Fruit fly (Drosophila melanogaster) whole organism, embryonic: ENCODE results near the gene MED27.

Experiments used
- Asciz ChIP-seq: fragments of 200-800 bp; sonication (Bioruptor generic); optimal IDR thresholded peaks from 2 replicates; lab custom pipeline; 2017; ENCODE audit warnings: missing biosample characterization, mild to moderate bottlenecking, missing genetic modification characterization, missing genetic modification reagents
- C15 ChIP-seq: fragments of 200-800 bp; sonication (Bioruptor generic); IDR thresholded peaks from 3 replicates; pipeline ENCODE4 v1.3.6; 2022; ENCODE audit warnings: missing biosample characterization, missing genetic modification characterization
- CG10209 ChIP-seq: fragments of 200-800 bp; sonication (Bioruptor generic); optimal IDR thresholded peaks from 3 replicates; lab custom pipeline; 2017; ENCODE audit warnings: missing biosample characterization, mild to moderate bottlenecking, missing genetic modification characterization, missing genetic modification reagents
- CG10431 ChIP-seq: fragments of 200-800 bp; sonication (Bioruptor generic); optimal IDR thresholded peaks from 3 replicates; lab custom pipeline; 2018; ENCODE audit warnings: missing biosample characterization, mild to moderate bottlenecking, missing genetic modification characterization
- CG11247 ChIP-seq: fragments of 200-800 bp; sonication (Bioruptor generic); IDR thresholded peaks from 2 replicates; pipeline ENCODE4 v1.3.6; 2022; ENCODE audit warnings: missing biosample characterization, missing genetic modification characterization
- CG12236 ChIP-seq: fragments of 200-800 bp; sonication (Bioruptor generic); optimal IDR thresholded peaks from 2 replicates; lab custom pipeline; 2016; ENCODE audit warnings: missing biosample characterization, missing genetic modification characterization
- CG12769 ChIP-seq: fragments of 200-800 bp; sonication (Bioruptor generic); optimal IDR thresholded peaks from 2 replicates; lab custom pipeline; 2019; ENCODE audit warnings: missing biosample characterization, mild to moderate bottlenecking, missing genetic modification characterization, moderate library complexity
- CG12942 ChIP-seq: fragments of 200-800 bp; sonication (Bioruptor generic); optimal IDR thresholded peaks from 3 replicates; lab custom pipeline; 2016; ENCODE audit warnings: missing biosample characterization, missing genetic modification characterization
- CG13296 ChIP-seq: fragments of 200-800 bp; sonication (Bioruptor generic); optimal IDR thresholded peaks from 3 replicates; lab custom pipeline; 2018; ENCODE audit warnings: missing biosample characterization, mild to moderate bottlenecking, missing genetic modification characterization
- CG1602 ChIP-seq: fragments of 200-800 bp; sonication (Bioruptor generic); optimal IDR thresholded peaks from 3 replicates; lab custom pipeline; 2016; ENCODE audit warnings: missing biosample characterization, missing genetic modification characterization
- CG17829 ChIP-seq: fragments of 200-800 bp; optimal IDR thresholded peaks from 2 replicates; lab custom pipeline; 2019; ENCODE audit warnings: missing biosample characterization, mild to moderate bottlenecking, missing genetic modification characterization, moderate library complexity
- CG17912 ChIP-seq: fragments of 200-800 bp; sonication (Bioruptor generic); optimal IDR thresholded peaks from 2 replicates; lab custom pipeline; 2018; ENCODE audit warnings: missing biosample characterization, mild to moderate bottlenecking, missing genetic modification characterization
- CG2120 ChIP-seq: fragments of 200-800 bp; sonication (Bioruptor generic); optimal IDR thresholded peaks from 3 replicates; lab custom pipeline; 2016; ENCODE audit warnings: missing biosample characterization, missing genetic modification characterization
- CG2875 ChIP-seq: fragments of 200-800 bp; sonication (Bioruptor generic); optimal IDR thresholded peaks from 2 replicates; lab custom pipeline; 2017; ENCODE audit warnings: missing biosample characterization, mild to moderate bottlenecking, missing genetic modification characterization, missing genetic modification reagents
- CG31224 ChIP-seq: fragments of 200-800 bp; sonication (Bioruptor generic); IDR thresholded peaks from 2 replicates; pipeline ENCODE4 v1.3.6; 2022; ENCODE audit warnings: missing biosample characterization, missing genetic modification characterization
- CG31388 ChIP-seq: fragments of 200-800 bp; sonication (Bioruptor generic); optimal IDR thresholded peaks from 2 replicates; lab custom pipeline; 2016; ENCODE audit warnings: missing biosample characterization, missing genetic modification characterization
- CG32532 ChIP-seq: fragments of 200-800 bp; sonication (Bioruptor generic); IDR thresholded peaks from 2 replicates; pipeline ENCODE4 v1.3.6; 2022; ENCODE audit warnings: missing biosample characterization, missing genetic modification characterization
- CG33557 ChIP-seq: fragments of 200-800 bp; sonication (Bioruptor generic); optimal IDR thresholded peaks from 2 replicates; lab custom pipeline; 2019; ENCODE audit warnings: missing biosample characterization, mild to moderate bottlenecking, missing genetic modification characterization, moderate library complexity
- CG34422 ChIP-seq: fragments of 200-800 bp; sonication (Bioruptor generic); IDR thresholded peaks from 3 replicates; pipeline ENCODE4 v1.3.6; 2022; ENCODE audit warnings: missing biosample characterization, missing genetic modification characterization
- CG6254 ChIP-seq: fragments of 200-800 bp; sonication (Bioruptor generic); optimal IDR thresholded peaks from 3 replicates; lab custom pipeline; 2017; ENCODE audit warnings: mild to moderate bottlenecking, missing biosample characterization, missing genetic modification reagents, missing genetic modification characterization
- CoRest ChIP-seq: fragments of 200-800 bp; sonication (Bioruptor generic); optimal IDR thresholded peaks from 3 replicates; lab custom pipeline; 2018; ENCODE audit warnings: missing biosample characterization, mild to moderate bottlenecking, missing genetic modification characterization, moderate library complexity
- Dfd ChIP-seq, 2 experiments: fragments of >200 bp; optimal IDR thresholded peaks; 2 replicates each; lab custom pipeline; 2017; ENCODE audit warnings: missing biosample characterization in 2 of 2, missing genetic modification characterization in 2 of 2
- E2f1 ChIP-seq: fragments of 200-800 bp; sonication (Bioruptor generic); IDR thresholded peaks from 2 replicates; pipeline ENCODE4 v1.3.6; 2022; ENCODE audit warnings: missing biosample characterization, missing genetic modification characterization
- HHEX ChIP-seq: fragments of 200-800 bp; sonication (Bioruptor generic); optimal IDR thresholded peaks from 3 replicates; lab custom pipeline; 2017; ENCODE audit warnings: missing biosample characterization, mild to moderate bottlenecking, missing genetic modification characterization, missing genetic modification reagents
- Hr3 ChIP-seq: fragments of 200-800 bp; sonication (Bioruptor generic); optimal IDR thresholded peaks from 3 replicates; lab custom pipeline; 2016; ENCODE audit warnings: missing biosample characterization, missing genetic modification characterization
- Lhr ChIP-seq: fragments of 200-800 bp; sonication (Bioruptor generic); optimal IDR thresholded peaks from 3 replicates; lab custom pipeline; 2017; ENCODE audit warnings: mild to moderate bottlenecking, missing biosample characterization, missing genetic modification reagents, missing genetic modification characterization
- Optix ChIP-seq: fragments of 200-800 bp; sonication (Bioruptor generic); IDR thresholded peaks from 3 replicates; pipeline ENCODE4 v1.3.6; 2022; ENCODE audit warnings: missing biosample characterization, missing genetic modification characterization
- Sin3A ChIP-seq: fragments of >200 bp; optimal IDR thresholded peaks from 2 replicates; lab custom pipeline; 2018
- ase ChIP-seq: fragments of 200-800 bp; sonication (Bioruptor generic); IDR thresholded peaks from 3 replicates; pipeline ENCODE4 v1.3.6; 2022; ENCODE audit warnings: missing biosample characterization, missing genetic modification characterization
- bab2 ChIP-seq: fragments of 200-800 bp; sonication (Bioruptor generic); optimal IDR thresholded peaks from 2 replicates; lab custom pipeline; 2016; ENCODE audit warnings: missing biosample characterization, missing genetic modification characterization
- chm ChIP-seq: fragments of 200-800 bp; sonication (Bioruptor generic); IDR thresholded peaks from 2 replicates; pipeline ENCODE4 v1.3.6; 2022; ENCODE audit warnings: missing biosample characterization, missing genetic modification characterization
- chn ChIP-seq: fragments of 200-800 bp; sonication (Bioruptor generic); optimal IDR thresholded peaks from 2 replicates; lab custom pipeline; 2016; ENCODE audit warnings: missing biosample characterization, missing genetic modification characterization
- croc ChIP-seq: fragments of 200-800 bp; sonication (Bioruptor generic); conservative IDR thresholded peaks from 3 replicates; pipeline ENCODE4 v1.3.6; 2022; ENCODE audit warnings: missing biosample characterization, missing genetic modification characterization
- dm ChIP-seq: fragments of 200-800 bp; sonication (Bioruptor generic); optimal IDR thresholded peaks from 3 replicates; lab custom pipeline; 2016; ENCODE audit warnings: missing biosample characterization, missing genetic modification characterization
- dmrt11E ChIP-seq: fragments of 200-800 bp; sonication (Bioruptor generic); optimal IDR thresholded peaks from 3 replicates; lab custom pipeline; 2018; ENCODE audit warnings: missing biosample characterization, mild to moderate bottlenecking, missing genetic modification characterization, moderate library complexity
- dmrt99B ChIP-seq: fragments of 200-800 bp; sonication (Bioruptor generic); optimal IDR thresholded peaks from 2 replicates; lab custom pipeline; 2018; ENCODE audit warnings: missing biosample characterization, mild to moderate bottlenecking, missing genetic modification characterization, moderate library complexity
- ewg ChIP-seq: fragments of 200-800 bp; sonication (Bioruptor generic); optimal IDR thresholded peaks from 3 replicates; lab custom pipeline; 2017; ENCODE audit warnings: mild to moderate bottlenecking, missing biosample characterization, missing genetic modification reagents, missing genetic modification characterization
- exex ChIP-seq: fragments of 200-800 bp; sonication (Bioruptor generic); optimal IDR thresholded peaks from 4 replicates; lab custom pipeline; 2018; ENCODE audit warnings: missing biosample characterization, mild to moderate bottlenecking, missing genetic modification characterization, moderate library complexity
- grau ChIP-seq: fragments of 200-800 bp; optimal IDR thresholded peaks from 3 replicates; lab custom pipeline; 2019; ENCODE audit warnings: missing biosample characterization, mild to moderate bottlenecking, missing genetic modification characterization, moderate library complexity
- klu ChIP-seq: fragments of 200-800 bp; sonication (Bioruptor generic); IDR thresholded peaks from 2 replicates; pipeline ENCODE4 v1.3.6; 2022; ENCODE audit warnings: missing biosample characterization, missing genetic modification characterization
- lilli ChIP-seq: fragments of 200-800 bp; sonication (Bioruptor generic); optimal IDR thresholded peaks from 3 replicates; lab custom pipeline; 2016; ENCODE audit warnings: missing biosample characterization, missing genetic modification characterization
- nerfin-2 ChIP-seq: fragments of 200-800 bp; sonication (Bioruptor generic); IDR thresholded peaks from 2 replicates; pipeline ENCODE4 v1.3.6; 2022; ENCODE audit warnings: missing biosample characterization, missing genetic modification characterization; ENCODE audit not compliant: partially characterized antibody
- org-1 ChIP-seq: fragments of 200-800 bp; sonication (Bioruptor generic); optimal IDR thresholded peaks from 2 replicates; lab custom pipeline; 2017; ENCODE audit warnings: missing biosample characterization, missing genetic modification characterization
- sens-2 ChIP-seq: fragments of 200-800 bp; sonication (Bioruptor generic); IDR thresholded peaks from 2 replicates; pipeline ENCODE4 v1.3.6; 2022; ENCODE audit warnings: missing biosample characterization, missing genetic modification characterization
- sisA ChIP-seq: fragments of 200-800 bp; sonication (Bioruptor generic); IDR thresholded peaks from 2 replicates; pipeline ENCODE4 v1.3.6; 2022; ENCODE audit warnings: missing biosample characterization, missing genetic modification characterization
- stc ChIP-seq: fragments of 200-800 bp; sonication (Bioruptor generic); IDR thresholded peaks from 2 replicates; pipeline ENCODE4 v1.3.6; 2022; ENCODE audit warnings: missing biosample characterization, missing genetic modification characterization
- stwl ChIP-seq: fragments of 200-800 bp; sonication (Bioruptor generic); optimal IDR thresholded peaks from 3 replicates; lab custom pipeline; 2018; ENCODE audit warnings: missing biosample characterization, mild to moderate bottlenecking, missing genetic modification characterization, moderate library complexity
- trem ChIP-seq: fragments of 200-800 bp; optimal IDR thresholded peaks from 3 replicates; lab custom pipeline; 2019; ENCODE audit warnings: missing biosample characterization, mild to moderate bottlenecking, missing genetic modification characterization, moderate library complexity
- twi ChIP-seq: fragments of 200-800 bp; optimal IDR thresholded peaks from 2 replicates; lab custom pipeline; 2019; ENCODE audit warnings: missing biosample characterization, mild to moderate bottlenecking, missing genetic modification characterization, moderate library complexity
- z ChIP-seq: fragments of 200-800 bp; sonication (Bioruptor generic); IDR thresholded peaks from 3 replicates; pipeline ENCODE4 v1.3.6; 2022; ENCODE audit warnings: missing biosample characterization, missing genetic modification characterization
- zfh1 ChIP-seq: fragments of 200-800 bp; sonication (Bioruptor generic); IDR thresholded peaks from 3 replicates; pipeline ENCODE4 v1.3.6; 2022; ENCODE audit warnings: missing biosample characterization, missing genetic modification characterization

MED27 gene

dm6 chr3R:5606477-5606876 is 48.5 kb upstream of the MED27 start, which contains the start of gene asl (continued):
- TF ChIP-seq stwl (tag; lab: Kevin White, UChicago), result peak; percentile 72
- no peak for TF ChIP-seq z
- TF ChIP-seq CoRest (tag; lab: Kevin White, UChicago), result peak; percentile 81
- peak; percentile 11 for TF ChIP-seq CG2875 (GFP tag; lab: Kevin White, UChicago)
- peak; percentile 76 for TF ChIP-seq CG32532 (GFP tag; lab: Robert Waterston, UW)
- no peak for TF ChIP-seq nerfin-2 (GFP tag; lab: Robert Waterston, UW)
- TF ChIP-seq CG17829 (tag; lab: Kevin White, UChicago), result peak; percentile 85
- TF ChIP-seq dmrt99B (tag; lab: Kevin White, UChicago), result no peak
- TF ChIP-seq trem (tag; lab: Kevin White, UChicago), result peak; percentile 82
- TF ChIP-seq CG2120, result peak; percentile 71
- peak; percentile 53; the same call in 1 of the 3 replicates for TF ChIP-seq zfh1
- peak; percentile 36 for TF ChIP-seq bab2 (GFP tag; lab: Kevin White, UChicago)
- no peak for TF ChIP-seq org-1 (GFP tag; lab: Kevin White, UChicago)
- TF ChIP-seq dmrt11E (tag; lab: Kevin White, UChicago), result peak; percentile 65
- TF ChIP-seq dm, result peak; percentile 31
- peak; percentile 18; the same call in 1 of the 3 replicates for TF ChIP-seq croc (GFP tag; lab: Robert Waterston, UW)
- peak; percentile 50; the same call in 1 of the 2 replicates for TF ChIP-seq stc (GFP tag; lab: Robert Waterston, UW)
- TF ChIP-seq HHEX (GFP tag; lab: Kevin White, UChicago), result no peak
- peak; percentile 59 for TF ChIP-seq CG17912
- TF ChIP-seq Asciz (GFP tag; lab: Kevin White, UChicago), result peak; percentile 36
- no peak for TF ChIP-seq CG31388 (GFP tag; lab: Kevin White, UChicago)
- peak; percentile 76 for TF ChIP-seq lilli (GFP tag; lab: Kevin White, UChicago)
- TF ChIP-seq Sin3A (lab: Kevin White, UChicago), result peak; percentile 74
- peak; percentile 42 for TF ChIP-seq CG33557
- peak; percentile 64 for TF ChIP-seq Hr3 (GFP tag; lab: Kevin White, UChicago)
- TF ChIP-seq chm (GFP tag; lab: Robert Waterston, UW), result no peak
- TF ChIP-seq E2f1, result peak; percentile 61
- peak; percentile 59 for TF ChIP-seq Lhr (GFP tag; lab: Kevin White, UChicago)
- peak; percentile 99 for TF ChIP-seq ewg (GFP tag; lab: Kevin White, UChicago)
- no peak for TF ChIP-seq exex
- no peak for TF ChIP-seq CG12236 (GFP tag; lab: Kevin White, UChicago)
- peak; percentile 44 for TF ChIP-seq CG10209 (GFP tag; lab: Kevin White, UChicago)
- TF ChIP-seq CG6254 (GFP tag; lab: Kevin White, UChicago), result no peak
- no peak for TF ChIP-seq sens-2 (GFP tag; lab: Robert Waterston, UW)
- TF ChIP-seq chn, result peak; percentile 76
- peak; percentile 38 for TF ChIP-seq CG1602
- TF ChIP-seq twi (tag; lab: Kevin White, UChicago), result peak; percentile 62
- peak; percentile 51; the same call in 1 of the 2 replicates for TF ChIP-seq CG11247 (GFP tag; lab: Robert Waterston, UW)
- peak in 1 of 2 experiments; percentile 78 for TF ChIP-seq Dfd (GFP tag; optimal IDR thresholded peaks at IDR 0.05; lab: Kevin White, UChicago)
- peak; percentile 52 for TF ChIP-seq CG13296
- TF ChIP-seq grau (tag; lab: Kevin White, UChicago), result peak; percentile 78
- TF ChIP-seq CG31224, result peak; percentile 42; the same call in 1 of the 2 replicates
- TF ChIP-seq CG12942 (GFP tag; lab: Kevin White, UChicago), result peak; percentile 4
- TF ChIP-seq Optix, result 0 out of 3 replicates have a peak, but pooled peaks have one; percentile 45
- TF ChIP-seq klu, result no peak
- no peak for TF ChIP-seq C15
- TF ChIP-seq CG12769, result peak; percentile 71
- TF ChIP-seq CG10431, result peak; percentile 48
- peak; percentile 55; the same call in 1 of the 3 replicates for TF ChIP-seq ase (GFP tag; lab: Robert Waterston, UW)
- peak; percentile 64; the same call in 1 of the 3 replicates for TF ChIP-seq CG34422 (GFP tag; lab: Robert Waterston, UW)
- peak; percentile 49; the same call in 1 of the 2 replicates for TF ChIP-seq sisA (GFP tag; lab: Robert Waterston, UW)
